Fruit fly (Drosophila melanogaster): ENCODE data around the gene SA1.

Gene SA1

DNA sequence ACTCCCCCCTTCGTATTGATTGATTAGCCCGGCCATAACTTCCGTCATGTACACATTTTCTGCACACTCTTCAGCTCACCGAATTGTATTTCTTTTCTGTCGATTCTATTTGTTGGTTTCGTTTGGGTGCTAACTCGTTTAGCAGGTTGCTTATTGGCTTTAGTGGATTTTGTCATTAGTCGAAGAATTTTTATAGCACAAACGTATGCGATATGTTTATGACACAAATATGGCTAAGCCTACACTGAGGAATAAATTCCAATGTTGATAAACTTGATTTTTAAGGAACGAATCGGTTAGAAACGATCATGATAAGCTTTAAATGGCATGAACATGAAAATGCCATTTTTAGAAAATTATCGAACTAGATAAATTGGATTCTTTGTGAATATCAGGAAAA lies 48.5 kb downstream of the SA1 start:
- no peak for TF ChIP-seq sv (GFP tag; optimal IDR thresholded peaks at IDR 0.05)
- TF ChIP-seq Hr78 (GFP tag; optimal IDR thresholded peaks at IDR 0.05), result no peak
- TF ChIP-seq sage (GFP tag; optimal IDR thresholded peaks at IDR 0.05), result no peak
- TF ChIP-seq N (GFP tag; optimal IDR thresholded peaks at IDR 0.05), result no peak
- no peak for TF ChIP-seq lola (GFP tag; optimal IDR thresholded peaks at IDR 0.05)
- no peak for TF ChIP-seq ey (GFP tag; optimal IDR thresholded peaks at IDR 0.05)
- no peak for TF ChIP-seq dmrt93B (GFP tag; optimal IDR thresholded peaks at IDR 0.05)

Measured in whole organism, wandering third instar larva.